Worm (Caenorhabditis elegans) whole organism, young adult: ENCODE data around the gene fbxa-158.

Source experiments
- F10E7.11 ChIP-seq: sonication (generic microtip); optimal IDR thresholded peaks from 2 replicates; lab custom pipeline; 2017; ENCODE audit warnings: mild to moderate bottlenecking, missing genetic modification characterization, moderate library complexity, missing compliant biosample characterization
- F39B2.1 ChIP-seq: fragments of 200-800 bp; sonication (Bioruptor generic); IDR thresholded peaks from 2 replicates; pipeline ENCODE4 v1.3.6; 2022; ENCODE audit warnings: missing genetic modification reagents, missing genetic modification characterization, missing compliant biosample characterization
- K11D2.4 ChIP-seq: fragments of 200-800 bp; sonication (Bioruptor generic); IDR thresholded peaks from 2 replicates; pipeline ENCODE4 v1.3.6; 2022; ENCODE audit warnings: missing genetic modification reagents, missing genetic modification characterization, missing compliant biosample characterization
- Y79H2A.3 ChIP-seq: fragments of 200-800 bp; sonication (Bioruptor generic); conservative IDR thresholded peaks from 2 replicates; pipeline ENCODE4 v1.3.6; 2022; ENCODE audit warnings: missing genetic modification reagents, missing genetic modification characterization, missing compliant biosample characterization
- ZK185.1 ChIP-seq: sonication (generic microtip); optimal IDR thresholded peaks from 2 replicates; lab custom pipeline; 2016; ENCODE audit warnings: mild to moderate bottlenecking, missing genetic modification characterization, missing compliant biosample characterization; ENCODE audit not compliant: poor library complexity, severe bottlenecking
- atf-7 ChIP-seq: sonication (generic microtip); optimal IDR thresholded peaks from 2 replicates; lab custom pipeline; 2017; ENCODE audit warnings: mild to moderate bottlenecking, missing genetic modification characterization, missing compliant biosample characterization
- attf-5 ChIP-seq: fragments of 200-800 bp; sonication (Bioruptor generic); optimal IDR thresholded peaks from 2 replicates; lab custom pipeline; 2018; ENCODE audit warnings: mild to moderate bottlenecking, missing genetic modification characterization, missing compliant biosample characterization
- bed-2 ChIP-seq: fragments of 200-800 bp; sonication (Bioruptor generic); IDR thresholded peaks from 2 replicates; pipeline ENCODE4 v1.3.6; 2022; ENCODE audit warnings: missing genetic modification reagents, missing genetic modification characterization, missing compliant biosample characterization
- ccch-3 ChIP-seq: fragments of 200-800 bp; sonication (Bioruptor generic); optimal IDR thresholded peaks from 2 replicates; lab custom pipeline; 2018; ENCODE audit warnings: mild to moderate bottlenecking, missing genetic modification characterization, missing compliant biosample characterization
- ceh-58 ChIP-seq: fragments of 200-800 bp; sonication (Bioruptor generic); IDR thresholded peaks from 2 replicates; pipeline ENCODE4 v1.3.6; 2022; ENCODE audit warnings: missing genetic modification characterization, missing compliant biosample characterization
- die-1 ChIP-seq: sonication (generic microtip); optimal IDR thresholded peaks from 2 replicates; lab custom pipeline; 2016; ENCODE audit warnings: missing genotype, mild to moderate bottlenecking, missing genetic modification characterization, missing compliant biosample characterization
- dox-1 ChIP-seq: fragments of 200-800 bp; sonication (Bioruptor generic); IDR thresholded peaks from 2 replicates; pipeline ENCODE4 v1.3.6; 2022; ENCODE audit warnings: missing genetic modification reagents, missing genetic modification characterization, missing compliant biosample characterization
- egl-18 ChIP-seq: fragments of 200-800 bp; sonication (Bioruptor generic); IDR thresholded peaks from 2 replicates; pipeline ENCODE4 v1.3.6; 2022; ENCODE audit warnings: missing genetic modification reagents, missing genetic modification characterization, missing compliant biosample characterization
- egl-44 ChIP-seq: fragments of 200-800 bp; sonication (Bioruptor generic); IDR thresholded peaks from 2 replicates; pipeline ENCODE4 v1.3.6; 2022; ENCODE audit warnings: missing genetic modification reagents, missing genetic modification characterization, missing compliant biosample characterization
- fkh-3 ChIP-seq: sonication (generic microtip); optimal IDR thresholded peaks from 2 replicates; lab custom pipeline; 2016; ENCODE audit warnings: mild to moderate bottlenecking, missing genetic modification characterization, missing compliant biosample characterization
- hmg-1.2 ChIP-seq: fragments of 200-800 bp; sonication (Bioruptor generic); IDR thresholded peaks from 2 replicates; pipeline ENCODE4 v1.3.6; 2022; ENCODE audit warnings: missing genetic modification reagents, missing genetic modification characterization, missing compliant biosample characterization
- hmg-20 ChIP-seq: fragments of 200-800 bp; sonication (Bioruptor generic); IDR thresholded peaks from 2 replicates; pipeline ENCODE4 v1.3.6; 2022; ENCODE audit warnings: missing genetic modification reagents, missing genetic modification characterization, missing compliant biosample characterization
- lin-26 ChIP-seq: fragments of 200-800 bp; sonication (Bioruptor generic); IDR thresholded peaks from 2 replicates; pipeline ENCODE4 v1.3.6; 2022; ENCODE audit warnings: missing genetic modification reagents, missing genetic modification characterization, missing compliant biosample characterization
- lin-40 ChIP-seq: sonication (generic microtip); optimal IDR thresholded peaks from 2 replicates; lab custom pipeline; 2016; ENCODE audit warnings: missing genetic modification characterization, mild to moderate bottlenecking, missing compliant biosample characterization, missing genotype, missing genetic modification reagents
- lsl-1 ChIP-seq: fragments of 200-800 bp; sonication (Bioruptor generic); optimal IDR thresholded peaks from 2 replicates; lab custom pipeline; 2018; ENCODE audit warnings: mild to moderate bottlenecking, missing genetic modification characterization, moderate library complexity, missing compliant biosample characterization
- madf-10 ChIP-seq: sonication (generic microtip); optimal IDR thresholded peaks from 2 replicates; lab custom pipeline; 2016; ENCODE audit warnings: mild to moderate bottlenecking, missing genetic modification characterization, missing compliant biosample characterization
- madf-3 ChIP-seq: fragments of 200-800 bp; sonication (Bioruptor generic); IDR thresholded peaks from 2 replicates; pipeline ENCODE4 v1.3.6; 2022; ENCODE audit warnings: missing genetic modification reagents, missing genetic modification characterization, missing compliant biosample characterization
- madf-6 ChIP-seq: fragments of 200-800 bp; sonication (Bioruptor generic); IDR thresholded peaks from 2 replicates; pipeline ENCODE4 v1.3.6; 2022; ENCODE audit warnings: missing genetic modification reagents, missing genetic modification characterization, missing compliant biosample characterization
- mcd-1 ChIP-seq: fragments of 200-800 bp; sonication (Bioruptor generic); IDR thresholded peaks from 2 replicates; pipeline ENCODE4 v1.3.6; 2022; ENCODE audit warnings: missing genetic modification reagents, missing genetic modification characterization, missing compliant biosample characterization
- nfya-1 ChIP-seq: sonication (generic microtip); optimal IDR thresholded peaks from 2 replicates; lab custom pipeline; 2017; ENCODE audit warnings: antibody characterized with exemption, missing compliant biosample characterization, missing genetic modification characterization, borderline replicate concordance; ENCODE audit not compliant: insufficient read depth
- nfya-2 ChIP-seq: fragments of 200-800 bp; sonication (Bioruptor generic); IDR thresholded peaks from 2 replicates; pipeline ENCODE4 v1.3.6; 2022; ENCODE audit warnings: missing genetic modification reagents, missing genetic modification characterization, missing compliant biosample characterization
- nhr-80 ChIP-seq: sonication (generic microtip); optimal IDR thresholded peaks from 2 replicates; lab custom pipeline; 2016; ENCODE audit warnings: missing genetic modification characterization, missing compliant biosample characterization
- nhr-90 ChIP-seq: sonication (generic microtip); optimal IDR thresholded peaks from 2 replicates; lab custom pipeline; 2016; ENCODE audit warnings: missing genotype, mild to moderate bottlenecking, missing genetic modification characterization, missing compliant biosample characterization
- rcor-1 ChIP-seq: fragments of 200-800 bp; sonication (Bioruptor generic); IDR thresholded peaks from 2 replicates; pipeline ENCODE4 v1.3.6; 2022; ENCODE audit warnings: missing genetic modification reagents, missing genetic modification characterization, missing compliant biosample characterization
- snpc-1.1 ChIP-seq: sonication (generic microtip); optimal IDR thresholded peaks from 2 replicates; lab custom pipeline; 2017; ENCODE audit warnings: missing genetic modification characterization, mild to moderate bottlenecking, missing compliant biosample characterization, antibody characterized with exemption, moderate library complexity, missing genotype, missing genetic modification reagents; ENCODE audit not compliant: insufficient read depth
- somi-1 ChIP-seq: fragments of 200-800 bp; sonication (Bioruptor generic); optimal IDR thresholded peaks from 2 replicates; lab custom pipeline; 2018; ENCODE audit warnings: mild to moderate bottlenecking, missing genetic modification characterization, missing compliant biosample characterization
- tbx-9 ChIP-seq: sonication (generic microtip); optimal IDR thresholded peaks from 2 replicates; lab custom pipeline; 2016; ENCODE audit warnings: borderline replicate concordance, missing genetic modification characterization, inconsistent platforms, missing compliant biosample characterization
- unc-62 ChIP-seq: fragments of 150-350 bp; optimal IDR thresholded peaks from 2 replicates; lab custom pipeline; 2014; ENCODE audit warnings: missing biosample characterization, missing genetic modification reagents, missing genetic modification characterization
- xnd-1 ChIP-seq: sonication (generic microtip); optimal IDR thresholded peaks from 2 replicates; lab custom pipeline; 2016; ENCODE audit warnings: missing genotype, missing genetic modification reagents, missing genetic modification characterization, missing compliant biosample characterization
- ztf-22 ChIP-seq: fragments of 200-800 bp; sonication (Bioruptor generic); optimal IDR thresholded peaks from 2 replicates; lab custom pipeline; 2018; ENCODE audit warnings: mild to moderate bottlenecking, missing genetic modification characterization, moderate library complexity, missing compliant biosample characterization
- ztf-26 ChIP-seq: sonication (generic microtip); optimal IDR thresholded peaks from 2 replicates; lab custom pipeline; 2017; ENCODE audit warnings: missing genetic modification characterization, missing compliant biosample characterization

fbxa-158 gene

ce11 chrII:1589845-1590244 is 31.2 kb downstream of the fbxa-158 start, which contains the start of gene T07H3.7:
TSS of gene T07H3.7 (minus strand) at chrII:1589945.
- TF ChIP-seq K11D2.4 (GFP tag; lab: Robert Waterston, UW) = no peak
- no peak for TF ChIP-seq egl-18

- TF ChIP-seq lin-40 (tag; lab: Kevin White, UChicago) (no peak), lsl-1 (GFP tag; lab: Kevin White, UChicago) (no peak), egl-44 (GFP tag; lab: Robert Waterston, UW) (no peak), ceh-58 (no peak), madf-10 (tag; lab: Kevin White, UChicago) (no peak), unc-62 (GFP tag; lab: Kevin White, UChicago) (no peak), madf-6 (GFP tag; lab: Robert Waterston, UW) (no peak), bed-2 (GFP tag; lab: Robert Waterston, UW) (no peak)
- TF ChIP-seq, all 124 proteins: peak for 0
Measured at ce11 chrII:1586305-1586704, 34.8 kb downstream of the fbxa-158 start, which contains the start of gene T07H3.8. TSS of gene T07H3.8 (plus strand) at chrII:1586605.

ce11 chrII:1584140-1584539 is 36.9 kb downstream of the fbxa-158 start, which contains the start of gene clec-21:
TSS of gene clec-21 (minus strand) at chrII:1584240.
- TF ChIP-seq Y79H2A.3 (no peak), madf-6 (GFP tag; lab: Robert Waterston, UW) (no peak), egl-44 (GFP tag; lab: Robert Waterston, UW) (no peak), ztf-22 (GFP tag; lab: Kevin White, UChicago) (no peak), atf-7 (tag; lab: Kevin White, UChicago) (no peak), ztf-26 (tag; lab: Kevin White, UChicago) (no peak), ZK185.1 (tag; lab: Kevin White, UChicago) (no peak), madf-3 (no peak), hmg-1.2 (GFP tag; lab: Robert Waterston, UW) (no peak), F10E7.11 (tag; lab: Kevin White, UChicago) (no peak), hmg-20 (GFP tag; lab: Robert Waterston, UW) (no peak), nfya-2 (GFP tag; lab: Robert Waterston, UW) (no peak), rcor-1 (GFP tag; lab: Robert Waterston, UW) (no peak), nfya-1 (tag; lab: Kevin White, UChicago) (no peak)

- TF ChIP-seq somi-1 (GFP tag; lab: Kevin White, UChicago) (no peak), nhr-80 (tag; lab: Kevin White, UChicago) (peak; percentile 22)
Measured at ce11 chrII:1579886-1580285, 41.2 kb downstream of the fbxa-158 start, which contains the start of gene math-38. TSS of gene math-38 (minus strand) at chrII:1579986.

- TF ChIP-seq tbx-9 (tag; lab: Kevin White, UChicago) = no peak
- peak; percentile 72 for TF ChIP-seq nhr-80 (tag; lab: Kevin White, UChicago)
- TF ChIP-seq dox-1 (GFP tag; lab: Robert Waterston, UW) = peak; percentile 38; the same call in 1 of the 2 replicates
Measured at ce11 chrII:1576772-1577171, 44.3 kb downstream of the fbxa-158 start.

ce11 chrII:1576030-1576429 is 45.0 kb downstream of the fbxa-158 start, which contains the start of gene K05F6.10:
TSS of gene K05F6.10 (minus strand) at chrII:1576130.
- no peak for TF ChIP-seq ccch-3 (GFP tag; lab: Kevin White, UChicago)
- no peak for TF ChIP-seq die-1 (tag; lab: Kevin White, UChicago)
- no peak for TF ChIP-seq Y79H2A.3
- TF ChIP-seq attf-5 (GFP tag; lab: Kevin White, UChicago) = no peak
- TF ChIP-seq F39B2.1 (GFP tag; lab: Robert Waterston, UW) = no peak
- TF ChIP-seq xnd-1 (tag; lab: Kevin White, UChicago) = no peak
- no peak for TF ChIP-seq fkh-3 (tag; lab: Kevin White, UChicago)
- no peak for TF ChIP-seq nhr-90 (tag; lab: Kevin White, UChicago)
- no peak for TF ChIP-seq K11D2.4 (GFP tag; lab: Robert Waterston, UW)
- TF ChIP-seq lin-26 = no peak
- no peak for TF ChIP-seq snpc-1.1
- no peak for TF ChIP-seq mcd-1 (GFP tag; lab: Robert Waterston, UW)
- TF ChIP-seq, all 124 proteins: peak for 0
